Worm (Caenorhabditis elegans): ENCODE results near the gene nspf-1.

DNA sequence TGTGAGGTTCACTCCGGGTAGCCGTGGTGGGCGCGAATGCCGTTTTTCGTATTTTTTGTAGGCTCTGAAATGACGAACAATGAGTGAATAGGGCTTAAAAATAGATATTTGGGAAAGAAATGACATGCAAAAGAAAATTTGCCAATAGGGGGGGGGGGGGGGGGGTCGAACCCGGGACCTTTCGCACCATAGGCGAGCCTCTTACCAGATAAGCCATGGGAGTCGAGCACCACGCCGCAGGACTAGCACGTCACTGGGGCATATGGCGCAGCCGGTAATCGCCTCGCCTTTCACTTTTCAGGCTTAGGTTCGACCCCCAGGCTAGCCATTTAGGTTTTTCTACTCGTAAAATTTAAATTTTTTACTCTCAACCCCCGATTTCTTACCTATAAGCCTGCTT is 31.8 kb downstream of the nspf-1 start:
- TF ChIP-seq nhr-48 (tag; optimal IDR thresholded peaks at IDR 0.05) (no peak), nhr-28 (tag; optimal IDR thresholded peaks at IDR 0.05) (no peak), mep-1 (tag; optimal IDR thresholded peaks at IDR 0.05) (no peak), F26F4.8 (GFP tag; conservative IDR thresholded peaks at IDR 0.05) (no peak), unc-130 (GFP tag; optimal IDR thresholded peaks at IDR 0.05) (no peak), tag-97 (GFP tag; IDR thresholded peaks at IDR 0.05) (no peak), nhr-6 (tag; optimal IDR thresholded peaks at IDR 0.05) (no peak), daf-12 (tag; optimal IDR thresholded peaks at IDR 0.05) (no peak), skn-1 (tag; optimal IDR thresholded peaks at IDR 0.05) (no peak), rbr-2 (tag; optimal IDR thresholded peaks at IDR 0.05) (no peak), nhr-237 (tag; optimal IDR thresholded peaks at IDR 0.05) (no peak), jun-1 (tag; optimal IDR thresholded peaks at IDR 0.05) (no peak), daf-8 (GFP tag; IDR thresholded peaks at IDR 0.05) (no peak), dmd-9 (GFP tag; IDR thresholded peaks at IDR 0.05) (no peak)

Measured in whole organism, L4 larva.